Worm (Caenorhabditis elegans): ENCODE results near the gene clec-205.
"Not testable (repeated sequence)": the region's sequence is repeated elsewhere in the genome, so short reads cannot be mapped to it uniquely, and the experiment has no call there.

clec-205 gene

ce11 chrV:1803043-1803442 is 42.4 kb downstream of the clec-205 start, which contains the start of gene srt-41:
TSS of gene srt-41 (minus strand) at chrV:1803143.
- TF ChIP-seq W03F9.2 (tag; optimal IDR thresholded peaks at IDR 0.05) (no peak), him-1 (tag; optimal IDR thresholded peaks at IDR 0.05) (no peak), dao-5 (tag; optimal IDR thresholded peaks at IDR 0.05) (no peak)

DNA sequence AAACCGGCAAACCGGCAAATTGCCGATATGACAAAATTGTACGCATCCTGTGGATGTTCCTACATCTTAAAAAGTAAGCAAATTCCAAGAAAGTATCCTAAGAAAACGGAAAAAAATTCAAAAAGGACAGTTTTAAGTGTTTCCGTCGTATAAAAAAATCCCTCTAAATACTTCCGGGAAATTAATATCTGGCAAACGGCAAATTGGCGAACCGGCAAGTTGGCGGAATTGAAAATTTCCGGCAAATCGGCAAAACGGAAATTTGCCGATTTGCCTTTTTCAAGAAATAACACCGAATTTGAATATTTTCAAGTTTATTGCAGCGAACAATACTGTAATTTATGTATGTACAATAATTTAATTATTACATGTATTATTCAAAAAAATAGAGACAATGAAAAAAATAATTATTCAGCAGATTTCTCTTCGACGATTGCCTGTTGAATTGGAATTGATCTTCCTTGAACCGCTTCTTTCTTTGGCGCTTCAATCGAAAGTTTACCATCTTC is 43.4 kb downstream of the clec-205 start:
- TF ChIP-seq W03F9.2 (tag; optimal IDR thresholded peaks at IDR 0.05), result peak; percentile 11
- no peak for TF ChIP-seq dao-5 (tag; optimal IDR thresholded peaks at IDR 0.05)

DNA sequence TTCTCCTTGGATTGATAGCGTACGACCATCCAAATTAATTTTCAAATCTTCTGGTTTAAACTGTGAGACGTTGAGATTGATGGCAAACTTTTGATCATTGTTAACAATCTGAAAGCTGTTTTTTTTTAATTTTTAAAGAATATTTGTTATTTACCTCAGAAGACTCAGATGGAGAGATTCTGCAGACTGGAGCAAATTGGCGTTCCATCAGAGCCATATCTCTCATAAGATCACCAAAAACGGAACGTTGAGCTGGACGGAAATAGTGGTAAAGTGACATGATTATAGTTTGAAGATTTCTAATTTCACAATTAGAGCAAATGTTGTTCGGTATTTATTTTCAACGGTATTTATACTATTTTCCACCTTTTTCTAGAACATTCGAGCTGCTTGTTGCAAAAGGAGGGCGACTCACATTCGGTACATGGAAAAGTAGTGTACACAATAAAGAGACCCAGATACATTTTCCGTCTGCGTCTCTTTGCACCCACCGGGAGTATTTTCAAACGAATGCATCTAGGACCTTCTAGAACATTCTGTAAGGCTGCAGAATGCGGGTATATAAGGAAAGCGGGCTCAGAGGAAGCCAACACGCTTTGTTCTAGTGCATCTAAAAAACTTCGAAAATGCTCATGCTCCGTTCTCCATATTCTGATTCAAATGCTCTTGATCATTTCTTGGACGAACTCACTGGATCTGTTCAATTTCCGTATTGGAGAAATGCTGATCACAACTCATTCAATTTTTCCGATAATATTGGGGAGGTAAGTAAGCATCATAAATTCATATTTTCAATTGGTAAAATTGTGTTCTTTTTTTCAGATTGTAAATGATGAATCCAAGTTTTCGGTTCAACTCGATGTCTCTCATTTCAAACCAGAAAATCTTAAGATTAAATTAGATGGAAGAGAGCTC is 44.2 kb downstream of the clec-205 start, which contains the start of the genes hsp-16.2 and hsp-16.41:
hsp-16.2 (minus strand) TSS at position 313 of the 915 bp plus-strand sequence.
hsp-16.41 (plus strand) TSS at position 534 of the 915 bp plus-strand sequence.
- TF ChIP-seq dao-5 (tag; optimal IDR thresholded peaks at IDR 0.05), result no peak
- no peak for TF ChIP-seq him-1 (tag; optimal IDR thresholded peaks at IDR 0.05)
- peak; percentile 6 for TF ChIP-seq W03F9.2 (tag; optimal IDR thresholded peaks at IDR 0.05)

ce11 chrV:1805724-1806316 is 45.1 kb downstream of the clec-205 start:
- TF ChIP-seq him-1 (tag; optimal IDR thresholded peaks at IDR 0.05), result no peak
- TF ChIP-seq W03F9.2 (tag; optimal IDR thresholded peaks at IDR 0.05), result no peak
- TF ChIP-seq dao-5 (tag; optimal IDR thresholded peaks at IDR 0.05), result no peak

DNA sequence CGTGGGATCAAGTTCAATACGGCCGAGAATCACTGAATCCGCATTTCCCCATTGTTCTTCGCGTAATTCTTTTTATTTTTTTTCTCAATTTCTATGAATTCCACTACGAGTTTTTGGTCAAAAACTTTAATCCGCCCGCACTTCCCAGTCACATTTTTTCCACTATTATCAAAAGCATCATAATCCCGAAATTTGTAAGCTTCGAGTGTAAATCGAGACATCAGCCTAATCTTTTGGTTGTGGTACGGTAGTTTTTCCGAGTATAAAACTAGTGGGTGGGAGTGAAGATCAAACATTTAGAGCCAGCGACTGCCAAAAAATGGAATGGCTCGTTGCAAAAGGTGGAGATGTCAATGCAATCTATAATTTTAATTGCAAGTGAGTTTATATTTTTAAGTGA is 46.5 kb downstream of the clec-205 start, which contains the start of gene srt-42:
srt-42 (plus strand) TSS at position 301 of the 400 bp plus-strand sequence.
- TF ChIP-seq him-1 (tag; optimal IDR thresholded peaks at IDR 0.05) (no peak), dao-5 (tag; optimal IDR thresholded peaks at IDR 0.05) (no peak), W03F9.2 (tag; optimal IDR thresholded peaks at IDR 0.05) (no peak)

ce11 chrV:1811035-1811434 is 50.3 kb downstream of the clec-205 start, which contains the start of gene Y46H3A.4:
TSS of gene Y46H3A.4 (minus strand) at chrV:1811135.
- no peak for TF ChIP-seq dao-5 (tag; optimal IDR thresholded peaks at IDR 0.05)
- no peak for TF ChIP-seq W03F9.2 (tag; optimal IDR thresholded peaks at IDR 0.05)
- no peak for TF ChIP-seq him-1 (tag; optimal IDR thresholded peaks at IDR 0.05)

DNA sequence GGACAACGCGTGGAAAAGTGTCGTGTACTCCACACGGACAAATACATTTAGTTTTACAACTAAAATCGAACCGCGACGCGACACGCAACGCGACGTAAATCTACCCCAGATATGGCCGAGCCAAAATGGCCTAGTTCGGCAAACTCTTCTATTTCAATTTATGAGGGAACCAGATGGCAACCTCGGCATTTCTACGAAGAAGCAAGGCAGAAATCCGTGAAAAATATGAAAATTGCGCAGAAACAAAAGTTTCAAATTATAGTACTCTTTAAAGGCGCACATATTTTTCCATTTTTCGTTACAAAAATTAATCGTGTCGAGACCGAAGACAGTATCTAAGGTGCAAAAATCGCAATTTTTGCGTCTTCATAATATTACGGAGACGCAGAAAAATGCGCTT is 54.1 kb downstream of the clec-205 start, which contains the start of gene Y46H3A.5:
Y46H3A.5 (minus strand) TSS at position 101 of the 400 bp plus-strand sequence.
- TF ChIP-seq dao-5, him-1, W03F9.2 (tag; optimal IDR thresholded peaks at IDR 0.05): not testable (repeated sequence)

Measured in whole organism, L4/young adult.